Fruit fly (Drosophila melanogaster): ENCODE data around the gene Tmem43.

Tmem43 gene

dm6 chr3L:7867036-7867787, 47.7 kb downstream of the Tmem43 start, which contains the start of gene Pdp1 (continued):
- TF ChIP-seq CG11093 (GFP tag; IDR thresholded peaks at IDR 0.05) (no peak), p53 (GFP tag; optimal IDR thresholded peaks at IDR 0.05) (no peak), pfk (GFP tag; optimal IDR thresholded peaks at IDR 0.05) (peak; percentile 6), CG6272 (GFP tag; IDR thresholded peaks at IDR 0.05) (no peak), oc (tag; optimal IDR thresholded peaks at IDR 0.05) (peak; percentile 51), mirr (GFP tag; optimal IDR thresholded peaks at IDR 0.05) (peak; percentile 73), BtbVII (GFP tag; optimal IDR thresholded peaks at IDR 0.05) (peak; percentile 22), CG2199 (GFP tag; IDR thresholded peaks at IDR 0.05) (no peak; the same call in 2 of the 3 replicates), grn (GFP tag; optimal IDR thresholded peaks at IDR 0.05) (peak; percentile 98), CG5180 (GFP tag; optimal IDR thresholded peaks at IDR 0.05) (no peak), CG30431 (GFP tag; optimal IDR thresholded peaks at IDR 0.05) (no peak), zen2 (GFP tag; IDR thresholded peaks at IDR 0.05; ENCODE audit: partially characterized antibody) (peak; percentile 64; the same call in 2 of the 3 replicates), CG15514 (GFP tag; optimal IDR thresholded peaks at IDR 0.05) (no peak), Meics (GFP tag; optimal IDR thresholded peaks at IDR 0.05) (peak; percentile 7), danr (GFP tag; IDR thresholded peaks at IDR 0.05) (no peak), bigmax (GFP tag; optimal IDR thresholded peaks at IDR 0.05) (no peak), CG33213 (GFP tag; optimal IDR thresholded peaks at IDR 0.05) (no peak), CG30403 (GFP tag; optimal IDR thresholded peaks at IDR 0.05) (no peak), Max (GFP tag; optimal IDR thresholded peaks at IDR 0.05) (peak; percentile 77), slbo (GFP tag; IDR thresholded peaks at IDR 0.05) (0 out of 2 replicates have a peak, but pooled peaks have one; percentile 17), CG17829 (tag; optimal IDR thresholded peaks at IDR 0.05) (peak; percentile 26), Nf-YB (GFP tag; optimal IDR thresholded peaks at IDR 0.05) (no peak)

- no peak for TF ChIP-seq nerfin-1 (tag; optimal IDR thresholded peaks at IDR 0.05)
- no peak for TF ChIP-seq dmrt11E (tag; optimal IDR thresholded peaks at IDR 0.05)
- no peak for TF ChIP-seq CG1603 (tag; optimal IDR thresholded peaks at IDR 0.05)
- TF ChIP-seq Dip2 (GFP tag; IDR thresholded peaks at IDR 0.05), result no peak
- no peak for TF ChIP-seq sd (tag; optimal IDR thresholded peaks at IDR 0.05)
- 0 out of 2 replicates have a peak, but pooled peaks have one; percentile 6 for TF ChIP-seq CG17612 (GFP tag; IDR thresholded peaks at IDR 0.05)
- TF ChIP-seq CG7357 (GFP tag; IDR thresholded peaks at IDR 0.05), result no peak
- TF ChIP-seq Doc3 (GFP tag; IDR thresholded peaks at IDR 0.05; ENCODE audit: partially characterized antibody), result no peak
- TF ChIP-seq CG6689 (GFP tag; IDR thresholded peaks at IDR 0.05), result 0 out of 2 replicates have a peak, but pooled peaks have one; percentile 23
- no peak for TF ChIP-seq ac (GFP tag; optimal IDR thresholded peaks at IDR 0.05)
- TF ChIP-seq CG4424 (GFP tag; optimal IDR thresholded peaks at IDR 0.05), result no peak
- peak; percentile 3 for TF ChIP-seq fd3F (GFP tag; optimal IDR thresholded peaks at IDR 0.05)
- no peak for TF ChIP-seq Lim3 (GFP tag; IDR thresholded peaks at IDR 0.05)
- no peak for TF ChIP-seq Hey (tag; optimal IDR thresholded peaks at IDR 0.05)
- TF ChIP-seq NK7.1 (GFP tag; optimal IDR thresholded peaks at IDR 0.05), result no peak
- TF ChIP-seq CG32772 (GFP tag; IDR thresholded peaks at IDR 0.05), result 0 out of 2 replicates have a peak, but pooled peaks have one; percentile 18
- no peak for TF ChIP-seq zen2 (GFP tag; IDR thresholded peaks at IDR 0.05; ENCODE audit: partially characterized antibody)
- TF ChIP-seq Chrac-16 (GFP tag; optimal IDR thresholded peaks at IDR 0.05), result no peak
- no peak for TF ChIP-seq nom (GFP tag; optimal IDR thresholded peaks at IDR 0.05)
- no peak for TF ChIP-seq ftz-f1 (GFP tag; optimal IDR thresholded peaks at IDR 0.05)
- TF ChIP-seq BtbVII (GFP tag; optimal IDR thresholded peaks at IDR 0.05), result no peak
- no peak for TF ChIP-seq Poxn (GFP tag; IDR thresholded peaks at IDR 0.05)
- TF ChIP-seq Blimp-1 (GFP tag; optimal IDR thresholded peaks at IDR 0.05), result no peak
- TF ChIP-seq pan (optimal IDR thresholded peaks at IDR 0.05), result no peak
- TF ChIP-seq pan (GFP tag; optimal IDR thresholded peaks at IDR 0.05 in 1 of 2, IDR thresholded peaks at IDR 0.05 in 1 of 2), result peak in 1 of 2 experiments; percentile 11
- no peak for TF ChIP-seq stc (GFP tag; IDR thresholded peaks at IDR 0.05)
- TF ChIP-seq D (optimal IDR thresholded peaks at IDR 0.05), result no peak
- TF ChIP-seq D (GFP tag; optimal IDR thresholded peaks at IDR 0.05), result no peak
- TF ChIP-seq row (GFP tag; IDR thresholded peaks at IDR 0.05), result peak; percentile 43; the same call in 1 of the 3 replicates
Measured at dm6 chr3L:7866558-7866957, 48.4 kb downstream of the Tmem43 start.
